Worm (Caenorhabditis elegans) whole organism, late embryonic: ENCODE data around the gene lron-7.
A peak's percentile ranks its signal among the peaks of the same experiment; 100 is the strongest.

Experiments
- C08G9.2 ChIP-seq: sonication (generic microtip); optimal IDR thresholded peaks from 2 replicates; lab custom pipeline; 2016; ENCODE audit warnings: mild to moderate bottlenecking, missing genetic modification characterization, moderate library complexity, missing compliant biosample characterization
- C38D4.7 ChIP-seq: fragments of 200-800 bp; sonication (Bioruptor generic); optimal IDR thresholded peaks from 2 replicates; lab custom pipeline; 2018; ENCODE audit warnings: mild to moderate bottlenecking, missing genetic modification characterization, moderate library complexity, missing compliant biosample characterization
- F13H6.1 ChIP-seq: sonication (generic microtip); optimal IDR thresholded peaks from 2 replicates; lab custom pipeline; 2016; ENCODE audit warnings: missing genetic modification characterization, missing compliant biosample characterization
- K02D7.2 ChIP-seq: sonication (generic microtip); optimal IDR thresholded peaks from 2 replicates; lab custom pipeline; 2017; ENCODE audit warnings: mild to moderate bottlenecking, missing genetic modification characterization, missing compliant biosample characterization
- K09A11.1 ChIP-seq: sonication (generic microtip); optimal IDR thresholded peaks from 2 replicates; lab custom pipeline; 2017; ENCODE audit warnings: antibody characterized with exemption, mild to moderate bottlenecking, missing genetic modification characterization, missing compliant biosample characterization; ENCODE audit not compliant: insufficient read depth
- T23F11.4 ChIP-seq: fragments of 200-800 bp; sonication (Bioruptor generic); optimal IDR thresholded peaks from 2 replicates; lab custom pipeline; 2018; ENCODE audit warnings: mild to moderate bottlenecking, missing genetic modification characterization, missing compliant biosample characterization
- Y22D7AL.16 ChIP-seq: sonication (generic microtip); optimal IDR thresholded peaks from 2 replicates; lab custom pipeline; 2016; ENCODE audit warnings: missing genetic modification characterization, missing compliant biosample characterization
- ahr-1 ChIP-seq: sonication (generic microtip); optimal IDR thresholded peaks from 2 replicates; lab custom pipeline; 2016; ENCODE audit warnings: missing genetic modification characterization, missing compliant biosample characterization
- ceh-14 ChIP-seq: sonication (generic microtip); optimal IDR thresholded peaks from 2 replicates; lab custom pipeline; 2016; ENCODE audit warnings: missing genotype, missing genetic modification characterization, missing compliant biosample characterization
- ceh-18 ChIP-seq: sonication (generic microtip); optimal IDR thresholded peaks from 2 replicates; lab custom pipeline; 2016; ENCODE audit warnings: missing genetic modification characterization, missing compliant biosample characterization
- ceh-19 ChIP-seq: fragments of 200-800 bp; sonication (Bioruptor generic); optimal IDR thresholded peaks from 2 replicates; lab custom pipeline; 2018; ENCODE audit warnings: mild to moderate bottlenecking, missing genetic modification characterization, missing compliant biosample characterization
- ceh-2 ChIP-seq: sonication (generic microtip); optimal IDR thresholded peaks from 2 replicates; lab custom pipeline; 2016; ENCODE audit warnings: missing genotype, missing genetic modification characterization, missing compliant biosample characterization
- ceh-30 ChIP-seq: fragments of 150-350 bp; optimal IDR thresholded peaks from 2 replicates; lab custom pipeline; 2014; ENCODE audit warnings: missing biosample characterization, missing genetic modification characterization
- ceh-34 ChIP-seq: sonication (generic microtip); optimal IDR thresholded peaks from 2 replicates; lab custom pipeline; 2016; ENCODE audit warnings: mild to moderate bottlenecking, missing genetic modification characterization, missing compliant biosample characterization
- ceh-45 ChIP-seq: fragments of 200-800 bp; sonication (Bioruptor generic); IDR thresholded peaks from 2 replicates; pipeline ENCODE4 v1.3.6; 2022; ENCODE audit warnings: missing genetic modification reagents, missing genetic modification characterization, missing compliant biosample characterization
- ceh-9 ChIP-seq: sonication (generic microtip); optimal IDR thresholded peaks from 2 replicates; lab custom pipeline; 2016; ENCODE audit warnings: mild to moderate bottlenecking, missing genetic modification characterization, inconsistent platforms, missing compliant biosample characterization
- che-1 ChIP-seq: sonication (generic microtip); optimal IDR thresholded peaks from 2 replicates; lab custom pipeline; 2016; ENCODE audit warnings: mild to moderate bottlenecking, missing genetic modification characterization, missing compliant biosample characterization
- dmd-4 ChIP-seq: sonication (generic microtip); optimal IDR thresholded peaks from 2 replicates; lab custom pipeline; 2016; ENCODE audit warnings: borderline replicate concordance, missing genetic modification characterization, missing compliant biosample characterization
- elt-2 ChIP-seq: sonication (generic microtip); optimal IDR thresholded peaks from 2 replicates; lab custom pipeline; 2016; ENCODE audit warnings: missing genetic modification reagents, missing genetic modification characterization, missing compliant biosample characterization
- elt-4 ChIP-seq: sonication (generic microtip); optimal IDR thresholded peaks from 2 replicates; lab custom pipeline; 2016; ENCODE audit warnings: missing genetic modification characterization, missing compliant biosample characterization
- fkh-10 ChIP-seq: fragments of 150-350 bp; optimal IDR thresholded peaks from 2 replicates; lab custom pipeline; 2014; ENCODE audit warnings: missing biosample characterization, missing genetic modification reagents, missing genetic modification characterization
- fkh-6 ChIP-seq: sonication (generic microtip); optimal IDR thresholded peaks from 2 replicates; lab custom pipeline; 2016; ENCODE audit warnings: missing genetic modification characterization, missing compliant biosample characterization
- hlh-13 ChIP-seq: fragments of 200-800 bp; sonication (Bioruptor generic); optimal IDR thresholded peaks from 2 replicates; lab custom pipeline; 2018; ENCODE audit warnings: mild to moderate bottlenecking, missing genetic modification characterization, missing compliant biosample characterization
- mec-3 ChIP-seq: sonication (generic microtip); optimal IDR thresholded peaks from 2 replicates; lab custom pipeline; 2016; ENCODE audit warnings: borderline replicate concordance, missing genetic modification characterization, missing compliant biosample characterization
- nfya-1 ChIP-seq: sonication (generic microtip); optimal IDR thresholded peaks from 2 replicates; lab custom pipeline; 2017; ENCODE audit warnings: missing genetic modification characterization, mild to moderate bottlenecking, missing compliant biosample characterization, antibody characterized with exemption, moderate library complexity
- nhr-11 ChIP-seq: fragments of 150-350 bp; optimal IDR thresholded peaks from 2 replicates; lab custom pipeline; 2014; ENCODE audit warnings: missing biosample characterization, missing genetic modification characterization
- npax-4 ChIP-seq: sonication (generic microtip); optimal IDR thresholded peaks from 2 replicates; lab custom pipeline; 2016; ENCODE audit warnings: missing genetic modification characterization, missing compliant biosample characterization
- odd-2 ChIP-seq: sonication (generic microtip); optimal IDR thresholded peaks from 2 replicates; lab custom pipeline; 2017; ENCODE audit warnings: antibody characterized with exemption, mild to moderate bottlenecking, missing genetic modification characterization, missing compliant biosample characterization
- pax-1 ChIP-seq: fragments of 150-350 bp; optimal IDR thresholded peaks from 2 replicates; lab custom pipeline; 2014; ENCODE audit warnings: missing biosample characterization, missing genetic modification characterization
- pha-4 ChIP-seq: fragments of 150-350 bp; optimal IDR thresholded peaks from 2 replicates; lab custom pipeline; 2018; ENCODE audit warnings: missing biosample characterization, missing genetic modification reagents, missing genetic modification characterization
- pqm-1 ChIP-seq: sonication (generic microtip); optimal IDR thresholded peaks from 2 replicates; lab custom pipeline; 2016; ENCODE audit warnings: missing genetic modification characterization, missing compliant biosample characterization
- pros-1 ChIP-seq: fragments of 150-350 bp; optimal IDR thresholded peaks from 2 replicates; lab custom pipeline; 2014; ENCODE audit warnings: missing biosample characterization, missing genetic modification reagents, missing genetic modification characterization
- ref-2 ChIP-seq: sonication (generic microtip); optimal IDR thresholded peaks from 2 replicates; lab custom pipeline; 2016; ENCODE audit warnings: missing genetic modification characterization, missing compliant biosample characterization
- rnt-1 ChIP-seq: sonication (generic microtip); optimal IDR thresholded peaks from 2 replicates; lab custom pipeline; 2016; ENCODE audit warnings: missing genetic modification characterization, missing compliant biosample characterization
- ttx-3 ChIP-seq: sonication (generic microtip); optimal IDR thresholded peaks from 2 replicates; lab custom pipeline; 2016; ENCODE audit warnings: missing genetic modification reagents, missing genetic modification characterization, missing compliant biosample characterization
- unc-3 ChIP-seq, 2 experiments: fragments of 200-800 bp in 1 of 2; sonication (Bioruptor generic) in 1 of 2; sonication (generic microtip) in 1 of 2; conservative IDR thresholded peaks in 1 of 2; optimal IDR thresholded peaks in 1 of 2; 2 replicates each; pipeline versions ENCODE4 v1.3.6 to Lab custom; 2016 to 2022; ENCODE audit warnings: missing compliant biosample characterization in 2 of 2, missing genetic modification characterization in 2 of 2, missing genetic modification reagents in 1 of 2
- zip-5 ChIP-seq: sonication (generic microtip); optimal IDR thresholded peaks from 2 replicates; lab custom pipeline; 2016; ENCODE audit warnings: missing genetic modification characterization, missing compliant biosample characterization

Gene lron-7

ce11 chrX:7254558-7254957, 37.4 kb upstream of the lron-7 start, which contains the start of gene F46H5.4 (continued):
- no peak for TF ChIP-seq rnt-1 (tag; lab: Kevin White, UChicago)
- TF ChIP-seq mec-3 (tag; lab: Kevin White, UChicago): no peak
- TF ChIP-seq ceh-19: peak; percentile 35
- peak; percentile 28 for TF ChIP-seq nfya-1 (tag; lab: Kevin White, UChicago)
- peak; percentile 49 for TF ChIP-seq ref-2 (tag; lab: Kevin White, UChicago)
- no peak for TF ChIP-seq nhr-11 (tag; lab: Kevin White, UChicago)
- no peak for TF ChIP-seq hlh-13
- TF ChIP-seq dmd-4: peak; percentile 29
- TF ChIP-seq K09A11.1 (tag; lab: Kevin White, UChicago): no peak
- no peak for TF ChIP-seq pax-1 (tag; lab: Kevin White, UChicago)
- no peak for TF ChIP-seq K02D7.2 (tag; lab: Kevin White, UChicago)
- TF ChIP-seq odd-2 (tag; lab: Kevin White, UChicago): no peak
- no peak for TF ChIP-seq npax-4 (tag; lab: Kevin White, UChicago)
- TF ChIP-seq T23F11.4 (GFP tag; lab: Kevin White, UChicago): no peak
- TF ChIP-seq che-1 (tag; lab: Kevin White, UChicago): no peak
- TF ChIP-seq ceh-9 (tag; lab: Kevin White, UChicago): no peak
- TF ChIP-seq elt-2 (tag; lab: Kevin White, UChicago): no peak
- TF ChIP-seq elt-4 (tag; lab: Kevin White, UChicago): no peak
- TF ChIP-seq C38D4.7: no peak
- TF ChIP-seq pqm-1: no peak
- no peak for TF ChIP-seq F13H6.1 (tag; lab: Kevin White, UChicago)
- TF ChIP-seq zip-5 (tag; lab: Kevin White, UChicago): no peak
- no peak for TF ChIP-seq ahr-1 (tag; lab: Kevin White, UChicago)
- TF ChIP-seq ceh-2 (tag; lab: Kevin White, UChicago): peak; percentile 4
- TF ChIP-seq pros-1 (tag; lab: Kevin White, UChicago): no peak
- no peak for TF ChIP-seq ceh-34
- TF ChIP-seq pha-4: no peak
- peak; percentile 2 for TF ChIP-seq ceh-18 (tag; lab: Kevin White, UChicago)
- TF ChIP-seq Y22D7AL.16 (tag; lab: Kevin White, UChicago): no peak
- TF ChIP-seq ceh-30: no peak
- no peak for TF ChIP-seq unc-3 (GFP tag; conservative IDR thresholded peaks at IDR 0.05; lab: Robert Waterston, UW)
- TF ChIP-seq unc-3 (tag; optimal IDR thresholded peaks at IDR 0.05; lab: Kevin White, UChicago): no peak
- no peak for TF ChIP-seq ceh-14 (tag; lab: Kevin White, UChicago)
- no peak for TF ChIP-seq fkh-6 (tag; lab: Kevin White, UChicago)
- TF ChIP-seq ceh-45 (GFP tag; lab: Robert Waterston, UW): no peak
- TF ChIP-seq fkh-10 (GFP tag; lab: Kevin White, UChicago): no peak

- TF ChIP-seq pax-1 (tag; lab: Kevin White, UChicago) (no peak), elt-4 (tag; lab: Kevin White, UChicago) (no peak), C08G9.2 (tag; lab: Kevin White, UChicago) (no peak), T23F11.4 (GFP tag; lab: Kevin White, UChicago) (no peak)
Measured at ce11 chrX:7256891-7257290, 35.0 kb upstream of the lron-7 start, which contains the start of gene F46H5.5. Gene F46H5.5 (minus strand): TSS chrX:7256991.

- TF ChIP-seq ttx-3 (tag; lab: Kevin White, UChicago) (no peak), ceh-2 (tag; lab: Kevin White, UChicago) (no peak), pros-1 (tag; lab: Kevin White, UChicago) (no peak), K02D7.2 (tag; lab: Kevin White, UChicago) (no peak), ceh-14 (tag; lab: Kevin White, UChicago) (no peak), npax-4 (tag; lab: Kevin White, UChicago) (no peak), fkh-10 (GFP tag; lab: Kevin White, UChicago) (no peak)
Measured at ce11 chrX:7260327-7261019, 31.5 kb upstream of the lron-7 start, which contains the start of gene lact-1. Gene lact-1 (minus strand): TSS chrX:7260377.
